Worm (Caenorhabditis elegans) whole organism, mixed stage, embryonic: Measurements from ENCODE around the gene aakb-2.

ENCODE experiments used
- M03D4.4 ChIP-seq: sonication (generic microtip); optimal IDR thresholded peaks from 2 replicates; lab custom pipeline; 2017; ENCODE audit warnings: mild to moderate bottlenecking, missing genetic modification characterization, missing compliant biosample characterization
- bed-3 ChIP-seq: fragments of 200-800 bp; sonication (Bioruptor generic); optimal IDR thresholded peaks from 3 replicates; lab custom pipeline; 2018; ENCODE audit warnings: mild to moderate bottlenecking, missing genetic modification characterization, moderate library complexity, missing compliant biosample characterization
- blmp-1 ChIP-seq: fragments of 150-350 bp; optimal IDR thresholded peaks from 2 replicates; lab custom pipeline; 2014; ENCODE audit warnings: missing biosample characterization, missing genetic modification characterization
- ceh-39 ChIP-seq: fragments of 150-350 bp; optimal IDR thresholded peaks from 2 replicates; lab custom pipeline; 2014; ENCODE audit warnings: missing biosample characterization, missing genetic modification characterization
- ceh-43 ChIP-seq: fragments of 200-800 bp; sonication (Bioruptor generic); optimal IDR thresholded peaks from 2 replicates; lab custom pipeline; 2018; ENCODE audit warnings: mild to moderate bottlenecking, missing genetic modification characterization, moderate library complexity, missing compliant biosample characterization
- ceh-83 ChIP-seq: fragments of 200-800 bp; sonication (Bioruptor generic); optimal IDR thresholded peaks from 2 replicates; lab custom pipeline; 2018; ENCODE audit warnings: mild to moderate bottlenecking, missing genetic modification characterization, missing compliant biosample characterization
- ces-1 ChIP-seq: fragments of 150-350 bp; optimal IDR thresholded peaks from 2 replicates; lab custom pipeline; 2014; ENCODE audit warnings: missing biosample characterization, missing genetic modification reagents, missing genetic modification characterization
- elt-1 ChIP-seq: sonication (generic microtip); optimal IDR thresholded peaks from 2 replicates; lab custom pipeline; 2017; ENCODE audit warnings: missing genetic modification characterization, mild to moderate bottlenecking, missing compliant biosample characterization, antibody characterized with exemption, moderate library complexity, borderline replicate concordance; ENCODE audit not compliant: insufficient read depth
- elt-3 ChIP-seq: fragments of 150-350 bp; optimal IDR thresholded peaks from 2 replicates; lab custom pipeline; 2014; ENCODE audit warnings: missing biosample characterization, missing genetic modification characterization
- flh-1 ChIP-seq: fragments of 200-800 bp; sonication (Bioruptor generic); optimal IDR thresholded peaks from 2 replicates; lab custom pipeline; 2018; ENCODE audit warnings: mild to moderate bottlenecking, missing genetic modification characterization, moderate library complexity, missing compliant biosample characterization
- ham-2 ChIP-seq: fragments of 200-800 bp; sonication (Bioruptor generic); optimal IDR thresholded peaks from 2 replicates; lab custom pipeline; 2018; ENCODE audit warnings: mild to moderate bottlenecking, missing genetic modification characterization, missing compliant biosample characterization
- hlh-1 ChIP-seq: fragments of 150-350 bp; optimal IDR thresholded peaks from 2 replicates; lab custom pipeline; 2014; ENCODE audit warnings: missing biosample characterization, missing genetic modification reagents, missing genetic modification characterization
- lin-13 ChIP-seq: fragments of 150-350 bp; optimal IDR thresholded peaks from 2 replicates; lab custom pipeline; 2014; ENCODE audit warnings: missing biosample characterization, missing genetic modification characterization
- lin-32 ChIP-seq: fragments of 200-800 bp; sonication (Bioruptor generic); optimal IDR thresholded peaks from 2 replicates; lab custom pipeline; 2018; ENCODE audit warnings: mild to moderate bottlenecking, missing genetic modification characterization, missing compliant biosample characterization
- mls-2 ChIP-seq: sonication (generic microtip); optimal IDR thresholded peaks from 2 replicates; lab custom pipeline; 2016; ENCODE audit warnings: mild to moderate bottlenecking, missing genetic modification characterization, moderate library complexity, missing compliant biosample characterization
- nhr-12 ChIP-seq: fragments of 150-350 bp; optimal IDR thresholded peaks from 2 replicates; lab custom pipeline; 2014; ENCODE audit warnings: missing biosample characterization, missing genetic modification characterization
- nhr-2 ChIP-seq: fragments of 150-350 bp; optimal IDR thresholded peaks from 2 replicates; lab custom pipeline; 2014; ENCODE audit warnings: missing biosample characterization, missing genetic modification characterization
- nhr-237 ChIP-seq: fragments of 150-350 bp; optimal IDR thresholded peaks from 2 replicates; lab custom pipeline; 2014; ENCODE audit warnings: missing biosample characterization, missing genetic modification characterization
- nhr-76 ChIP-seq: sonication (generic microtip); optimal IDR thresholded peaks from 2 replicates; lab custom pipeline; 2017; ENCODE audit warnings: missing biosample characterization, missing genetic modification characterization
- pha-4 ChIP-seq: fragments of 150-350 bp; optimal IDR thresholded peaks from 2 replicates; lab custom pipeline; 2018; ENCODE audit warnings: missing biosample characterization, missing genetic modification reagents, missing genetic modification characterization
- sem-2 ChIP-seq: fragments of 200-800 bp; sonication (Bioruptor generic); optimal IDR thresholded peaks from 2 replicates; lab custom pipeline; 2018; ENCODE audit warnings: mild to moderate bottlenecking, missing genetic modification characterization, missing compliant biosample characterization
- snpc-4 ChIP-seq: fragments of 150-350 bp; optimal IDR thresholded peaks from 2 replicates; lab custom pipeline; 2014; ENCODE audit warnings: missing biosample characterization, missing genetic modification characterization
- sptf-1 ChIP-seq: sonication (generic microtip); optimal IDR thresholded peaks from 2 replicates; lab custom pipeline; 2017; ENCODE audit warnings: mild to moderate bottlenecking, missing genetic modification characterization, moderate library complexity, missing compliant biosample characterization
- tbx-8 ChIP-seq: fragments of 200-800 bp; sonication (Bioruptor generic); optimal IDR thresholded peaks from 2 replicates; lab custom pipeline; 2018; ENCODE audit warnings: mild to moderate bottlenecking, missing genetic modification characterization, moderate library complexity, missing compliant biosample characterization
- unc-62 ChIP-seq: fragments of 150-350 bp; optimal IDR thresholded peaks from 2 replicates; lab custom pipeline; 2014; ENCODE audit warnings: missing biosample characterization, missing genetic modification reagents, missing genetic modification characterization
- zip-8 ChIP-seq: fragments of 150-350 bp; optimal IDR thresholded peaks from 2 replicates; lab custom pipeline; 2014; ENCODE audit warnings: missing biosample characterization, missing genetic modification characterization
- ztf-11 ChIP-seq: fragments of 150-350 bp; optimal IDR thresholded peaks from 2 replicates; lab custom pipeline; 2014; ENCODE audit warnings: missing biosample characterization, missing genetic modification characterization

Gene aakb-2

ce11 chrIII:11195140-11195539 is 41.8 kb upstream of the aakb-2 start, which contains the start of gene tra-1:
Gene tra-1 (minus strand): TSS chrIII:11195201.
- no peak for TF ChIP-seq lin-13 (tag; lab: Kevin White, UChicago)
- TF ChIP-seq sem-2 (GFP tag; lab: Kevin White, UChicago): no peak
- TF ChIP-seq ceh-39: no peak
- no peak for TF ChIP-seq flh-1 (GFP tag; lab: Kevin White, UChicago)
- no peak for TF ChIP-seq M03D4.4 (tag; lab: Kevin White, UChicago)
- TF ChIP-seq nhr-237 (tag; lab: Kevin White, UChicago): no peak
- no peak for TF ChIP-seq ceh-43 (GFP tag; lab: Kevin White, UChicago)
- TF ChIP-seq zip-8 (tag; lab: Kevin White, UChicago): no peak
- TF ChIP-seq tbx-8 (GFP tag; lab: Kevin White, UChicago): no peak
- TF ChIP-seq ham-2 (GFP tag; lab: Kevin White, UChicago): no peak
- TF ChIP-seq elt-1 (tag; lab: Kevin White, UChicago): no peak
- TF ChIP-seq ceh-83 (GFP tag; lab: Kevin White, UChicago): no peak
- TF ChIP-seq ztf-11 (tag; lab: Kevin White, UChicago): no peak
- TF ChIP-seq pha-4 (tag; lab: Kevin White, UChicago): no peak

ce11 chrIII:11195553-11195952 is 41.4 kb upstream of the aakb-2 start:
- TF ChIP-seq ztf-11 (tag; lab: Kevin White, UChicago) (no peak), nhr-12 (no peak), blmp-1 (no peak), bed-3 (no peak), ces-1 (GFP tag; lab: Kevin White, UChicago) (no peak), ham-2 (GFP tag; lab: Kevin White, UChicago) (no peak), sem-2 (GFP tag; lab: Kevin White, UChicago) (no peak), elt-3 (tag; lab: Kevin White, UChicago) (no peak), snpc-4 (tag; lab: Kevin White, UChicago) (no peak), M03D4.4 (tag; lab: Kevin White, UChicago) (no peak), nhr-2 (tag; lab: Kevin White, UChicago) (no peak), lin-32 (GFP tag; lab: Kevin White, UChicago) (no peak), elt-1 (tag; lab: Kevin White, UChicago) (no peak)

ce11 chrIII:11197327-11197726 is 39.6 kb upstream of the aakb-2 start:
- TF ChIP-seq lin-32 (GFP tag; lab: Kevin White, UChicago) (no peak), nhr-76 (tag; lab: Kevin White, UChicago) (no peak), ceh-39 (no peak), mls-2 (tag; lab: Kevin White, UChicago) (no peak), ceh-43 (GFP tag; lab: Kevin White, UChicago) (no peak), ces-1 (GFP tag; lab: Kevin White, UChicago) (no peak), nhr-2 (tag; lab: Kevin White, UChicago) (no peak)

- TF ChIP-seq blmp-1 (no peak), hlh-1 (no peak), flh-1 (GFP tag; lab: Kevin White, UChicago) (no peak), ham-2 (GFP tag; lab: Kevin White, UChicago) (no peak), ztf-11 (tag; lab: Kevin White, UChicago) (no peak), unc-62 (GFP tag; lab: Kevin White, UChicago) (no peak), ceh-43 (GFP tag; lab: Kevin White, UChicago) (no peak), tbx-8 (GFP tag; lab: Kevin White, UChicago) (no peak), mls-2 (tag; lab: Kevin White, UChicago) (no peak), pha-4 (tag; lab: Kevin White, UChicago) (no peak), sptf-1 (tag; lab: Kevin White, UChicago) (no peak), M03D4.4 (tag; lab: Kevin White, UChicago) (no peak), ceh-39 (no peak), sem-2 (GFP tag; lab: Kevin White, UChicago) (no peak)
- TF ChIP-seq, all 35 proteins: peak for 0
Measured at ce11 chrIII:11200879-11201518, 35.9 kb upstream of the aakb-2 start.

- TF ChIP-seq sptf-1 (tag; lab: Kevin White, UChicago) (peak; percentile 46), hlh-1 (no peak), mls-2 (tag; lab: Kevin White, UChicago) (no peak)
Measured at ce11 chrIII:11202992-11203391, 34.0 kb upstream of the aakb-2 start.
